Worm (Caenorhabditis elegans): ENCODE data around the gene H01G02.3.

DNA sequence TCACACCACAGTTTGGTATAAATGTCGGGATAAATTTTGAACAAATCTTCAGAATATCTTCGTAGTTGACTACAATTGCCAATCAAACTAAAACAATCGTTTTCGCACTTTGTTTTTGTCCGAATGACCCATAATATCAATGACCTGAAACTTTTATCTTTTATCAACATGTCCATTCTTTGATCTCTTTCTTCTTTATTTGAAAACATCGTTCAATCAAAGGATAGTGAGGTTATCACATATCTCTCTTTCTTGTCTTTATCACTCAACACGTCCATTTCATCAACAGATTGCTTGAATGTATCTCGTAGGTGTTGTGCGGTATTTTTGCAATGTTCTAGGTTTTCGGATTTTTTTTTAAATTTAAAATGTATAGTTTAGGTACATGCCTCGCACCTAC, 16.7 kb upstream of the H01G02.3 start:
- no peak for TF ChIP-seq nhr-237 (tag; optimal IDR thresholded peaks at IDR 0.05)
- TF ChIP-seq snpc-4 (tag; optimal IDR thresholded peaks at IDR 0.05), result no peak
- TF ChIP-seq nhr-12 (tag; optimal IDR thresholded peaks at IDR 0.05), result no peak
- no peak for TF ChIP-seq elt-1 (tag; optimal IDR thresholded peaks at IDR 0.05; ENCODE audit: borderline replicate concordance, insufficient read depth)
- no peak for TF ChIP-seq M03D4.4 (tag; optimal IDR thresholded peaks at IDR 0.05)
